Fruit fly (Drosophila melanogaster): ENCODE measurements around the gene CG44362.

dm6 chr3L:11440769-11441168 is 43.4 kb downstream of the CG44362 start:
- TF ChIP-seq Crg-1 (GFP tag; optimal IDR thresholded peaks at IDR 0.05): no peak
- TF ChIP-seq Clk (GFP tag; optimal IDR thresholded peaks at IDR 0.05): no peak
- TF ChIP-seq tj (GFP tag; optimal IDR thresholded peaks at IDR 0.05): no peak

All from whole organism, adult.